Fruit fly (Drosophila melanogaster): ENCODE measurements around the gene CG4520.

The CG4520 gene

DNA sequence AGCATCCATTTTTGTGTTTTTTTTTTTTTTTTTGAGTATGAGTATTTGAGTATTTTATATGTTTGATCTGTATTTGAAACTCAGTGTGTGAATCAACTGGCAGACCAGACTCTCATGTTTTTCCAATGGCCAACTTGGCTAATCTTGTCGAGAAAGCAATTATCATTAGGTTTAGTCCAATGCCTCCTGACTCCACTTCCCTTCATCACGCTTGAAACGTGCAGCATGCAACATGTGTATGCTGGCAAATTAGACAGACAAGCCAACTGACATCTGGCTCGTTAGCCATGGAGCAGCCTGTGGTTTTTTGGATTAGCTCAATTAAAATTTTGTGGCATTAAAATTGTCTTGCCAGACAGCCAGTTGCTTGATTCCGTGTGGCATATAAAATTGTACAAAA is 28.0 kb upstream of the CG4520 start, which contains the start of gene CG31294:
Gene CG31294 (minus strand): TSS at position 101 of the 400 bp plus-strand sequence.
- no peak for TF ChIP-seq Blimp-1 (GFP tag; optimal IDR thresholded peaks at IDR 0.05)
- TF ChIP-seq CG2202 (tag; optimal IDR thresholded peaks at IDR 0.05) = no peak
- TF ChIP-seq CG30020 (tag; optimal IDR thresholded peaks at IDR 0.05) = no peak
- TF ChIP-seq pfk (GFP tag; optimal IDR thresholded peaks at IDR 0.05) = no peak
- no peak for TF ChIP-seq ranshi (GFP tag; IDR thresholded peaks at IDR 0.05)

dm6 chr3R:15730629-15731028 is 13.8 kb upstream of the CG4520 start:
- TF ChIP-seq CTCF (GFP tag; optimal IDR thresholded peaks at IDR 0.05) (peak; percentile 87), CG11398 (GFP tag; optimal IDR thresholded peaks at IDR 0.05) (no peak), lmd (GFP tag; IDR thresholded peaks at IDR 0.05) (0 out of 2 replicates have a peak, but pooled peaks have one; percentile 9)

dm6 chr3R:15731446-15731845 is 13.0 kb upstream of the CG4520 start, which contains the start of gene CG34274:
CG34274 (plus strand) TSS chr3R:15731746.
- no peak for TF ChIP-seq CrebB (tag; optimal IDR thresholded peaks at IDR 0.05)
- TF ChIP-seq trh (GFP tag; optimal IDR thresholded peaks at IDR 0.05) = no peak
- TF ChIP-seq eyg (GFP tag; optimal IDR thresholded peaks at IDR 0.05) = no peak
- no peak for TF ChIP-seq so (GFP tag; IDR thresholded peaks at IDR 0.05)

dm6 chr3R:15762815-15763214 is 18.4 kb downstream of the CG4520 start, which contains the start of gene CG12784:
CG12784 (plus strand) TSS chr3R:15763115.
- no peak for TF ChIP-seq CG11093 (GFP tag; IDR thresholded peaks at IDR 0.05)
- no peak for TF ChIP-seq amos (GFP tag; IDR thresholded peaks at IDR 0.05; ENCODE audit: partially characterized antibody)
- TF ChIP-seq emc (GFP tag; optimal IDR thresholded peaks at IDR 0.05) = no peak
- TF ChIP-seq CG13123 (GFP tag; optimal IDR thresholded peaks at IDR 0.05) = no peak
- TF ChIP-seq oc (tag; optimal IDR thresholded peaks at IDR 0.05) = no peak
- TF ChIP-seq CG7963 (GFP tag; IDR thresholded peaks at IDR 0.05; ENCODE audit: partially characterized antibody) = no peak
- no peak for TF ChIP-seq seq (GFP tag; IDR thresholded peaks at IDR 0.05)

- no peak for TF ChIP-seq CG4617 (GFP tag; optimal IDR thresholded peaks at IDR 0.05; ENCODE audit: borderline replicate concordance)
- no peak for TF ChIP-seq Fer1 (GFP tag; optimal IDR thresholded peaks at IDR 0.05)
- TF ChIP-seq sr (GFP tag; IDR thresholded peaks at IDR 0.05) = no peak
- no peak for TF ChIP-seq al (GFP tag; IDR thresholded peaks at IDR 0.05)
- no peak for TF ChIP-seq pum (GFP tag; optimal IDR thresholded peaks at IDR 0.05)
- TF ChIP-seq Oaz (GFP tag; IDR thresholded peaks at IDR 0.05) = no peak
- TF ChIP-seq CG14667 (GFP tag; IDR thresholded peaks at IDR 0.05) = no peak
- no peak for TF ChIP-seq Awh (GFP tag; IDR thresholded peaks at IDR 0.05)
- TF ChIP-seq pros (GFP tag; optimal IDR thresholded peaks at IDR 0.05) = no peak
- TF ChIP-seq tx (GFP tag; optimal IDR thresholded peaks at IDR 0.05) = no peak
- TF ChIP-seq Nf-YA (GFP tag; IDR thresholded peaks at IDR 0.05) = no peak
- no peak for TF ChIP-seq CG18262 (tag; optimal IDR thresholded peaks at IDR 0.05)
- TF ChIP-seq Neu2 (GFP tag; optimal IDR thresholded peaks at IDR 0.05; ENCODE audit: borderline replicate concordance) = no peak
- no peak for TF ChIP-seq Dek (tag; optimal IDR thresholded peaks at IDR 0.05)
- no peak for TF ChIP-seq Dbx (GFP tag; IDR thresholded peaks at IDR 0.05)
- TF ChIP-seq YL-1 (GFP tag; optimal IDR thresholded peaks at IDR 0.05) = no peak
- TF ChIP-seq CG14050 (GFP tag; IDR thresholded peaks at IDR 0.05) = no peak
- TF ChIP-seq peb (GFP tag; IDR thresholded peaks at IDR 0.05) = no peak
- TF ChIP-seq CG12299 (tag; optimal IDR thresholded peaks at IDR 0.05) = no peak
Observed at dm6 chr3R:15767338-15767737, 22.9 kb downstream of the CG4520 start, which contains the start of gene CG5623. CG5623 (minus strand) TSS chr3R:15767438.

Data from whole organism, embryonic.